Worm (Caenorhabditis elegans) whole organism, midembryonic: ENCODE data around the gene Y39A3CL.7.
A peak's percentile ranks its signal among the peaks of the same experiment; 100 is the strongest.

Experiments used
- T22C8.4 ChIP-seq: fragments of 200-800 bp; sonication (Bioruptor generic); IDR thresholded peaks from 2 replicates; pipeline ENCODE4 v1.3.6; 2022; ENCODE audit warnings: missing genetic modification characterization, missing compliant biosample characterization
- cog-1 ChIP-seq: sonication (generic microtip); optimal IDR thresholded peaks from 2 replicates; lab custom pipeline; 2016; ENCODE audit warnings: missing genetic modification characterization, missing compliant biosample characterization
- flt-1 ChIP-seq: fragments of 200-800 bp; sonication (Bioruptor generic); IDR thresholded peaks from 2 replicates; pipeline ENCODE4 v1.3.6; 2022; ENCODE audit warnings: missing genetic modification characterization, missing compliant biosample characterization
- klf-2 ChIP-seq: fragments of 200-800 bp; sonication (Bioruptor generic); conservative IDR thresholded peaks from 2 replicates; pipeline ENCODE4 v1.3.6; 2022; ENCODE audit warnings: missing genetic modification reagents, missing genetic modification characterization, missing compliant biosample characterization
- med-1 ChIP-seq: sonication (generic microtip); optimal IDR thresholded peaks from 2 replicates; lab custom pipeline; 2017; ENCODE audit warnings: missing genetic modification characterization, mild to moderate bottlenecking, missing compliant biosample characterization, antibody characterized with exemption, missing genetic modification reagents; ENCODE audit not compliant: insufficient read depth
- ref-1 ChIP-seq: fragments of 200-800 bp; sonication (Bioruptor generic); conservative IDR thresholded peaks from 2 replicates; pipeline ENCODE4 v1.3.6; 2022; ENCODE audit warnings: missing genetic modification reagents, missing genetic modification characterization, missing compliant biosample characterization
- tab-1 ChIP-seq: fragments of 200-800 bp; sonication (Bioruptor generic); IDR thresholded peaks from 2 replicates; pipeline ENCODE4 v1.3.6; 2022; ENCODE audit warnings: missing genetic modification characterization, missing compliant biosample characterization
- ztf-23 ChIP-seq: fragments of 200-800 bp; sonication (Bioruptor generic); IDR thresholded peaks from 2 replicates; pipeline ENCODE4 v1.3.6; 2022; ENCODE audit warnings: missing genetic modification reagents, missing genetic modification characterization, missing compliant biosample characterization
- ztf-29 ChIP-seq: fragments of 200-800 bp; sonication (Bioruptor generic); IDR thresholded peaks from 2 replicates; pipeline ENCODE4 v1.3.6; 2022; ENCODE audit warnings: missing genetic modification reagents, missing genetic modification characterization, missing compliant biosample characterization

Gene Y39A3CL.7

DNA sequence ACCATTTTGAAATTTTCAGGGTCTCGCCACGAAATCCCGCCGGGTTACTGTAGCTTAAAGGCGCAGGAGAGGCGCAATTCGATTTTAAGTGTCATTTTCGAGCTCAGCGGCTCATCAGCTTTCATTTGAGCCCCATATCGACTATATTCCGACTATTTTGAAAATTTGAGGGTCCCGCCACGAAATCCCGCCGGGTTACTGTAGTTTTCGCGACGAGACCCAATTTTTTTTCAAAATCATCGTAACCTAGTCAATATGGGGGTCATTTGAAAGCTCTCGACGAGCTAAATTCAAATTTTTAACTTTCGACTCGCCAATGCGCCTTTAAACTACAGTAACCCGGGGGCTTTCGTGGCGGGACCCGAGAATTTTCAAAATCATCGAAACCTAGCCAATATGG is 52.5 kb downstream of the Y39A3CL.7 start:
- no peak for TF ChIP-seq T22C8.4 (GFP tag; lab: Robert Waterston, UW)
- no peak for TF ChIP-seq med-1
- no peak for TF ChIP-seq tab-1
- TF ChIP-seq flt-1 (GFP tag; lab: Robert Waterston, UW) = no peak
- TF ChIP-seq ref-1 (GFP tag; lab: Robert Waterston, UW) = no peak
- TF ChIP-seq ztf-29 = no peak
- no peak for TF ChIP-seq cog-1 (tag; lab: Kevin White, UChicago)

DNA sequence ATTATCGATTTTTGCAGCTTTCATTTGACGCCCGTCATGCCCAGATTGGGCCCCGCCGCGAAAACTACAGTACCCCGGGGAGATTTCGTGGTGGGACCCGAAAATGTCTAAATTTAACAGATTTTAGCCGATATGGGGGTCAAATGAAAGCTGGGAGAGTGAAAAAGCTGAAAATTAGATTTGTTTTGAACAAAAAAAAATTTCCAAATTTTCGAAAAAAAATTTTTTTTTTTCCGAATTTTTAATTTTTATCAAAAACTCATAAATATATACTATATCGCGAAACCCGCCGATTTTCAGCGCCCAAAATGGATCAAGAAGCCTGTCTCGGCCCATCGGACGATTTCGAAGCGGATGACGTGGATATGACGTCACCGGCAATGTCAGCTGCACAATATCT is 53.3 kb downstream of the Y39A3CL.7 start, which contains the start of gene smi-1:
TSS of gene smi-1 (plus strand) at position 301 of the 400 bp plus-strand sequence.
- TF ChIP-seq ztf-29 (no peak), ztf-23 (GFP tag; lab: Robert Waterston, UW) (no peak), med-1 (no peak), flt-1 (GFP tag; lab: Robert Waterston, UW) (no peak), cog-1 (tag; lab: Kevin White, UChicago) (no peak), klf-2 (GFP tag; lab: Robert Waterston, UW) (no peak), T22C8.4 (GFP tag; lab: Robert Waterston, UW) (no peak), tab-1 (no peak), ref-1 (GFP tag; lab: Robert Waterston, UW) (no peak)

DNA sequence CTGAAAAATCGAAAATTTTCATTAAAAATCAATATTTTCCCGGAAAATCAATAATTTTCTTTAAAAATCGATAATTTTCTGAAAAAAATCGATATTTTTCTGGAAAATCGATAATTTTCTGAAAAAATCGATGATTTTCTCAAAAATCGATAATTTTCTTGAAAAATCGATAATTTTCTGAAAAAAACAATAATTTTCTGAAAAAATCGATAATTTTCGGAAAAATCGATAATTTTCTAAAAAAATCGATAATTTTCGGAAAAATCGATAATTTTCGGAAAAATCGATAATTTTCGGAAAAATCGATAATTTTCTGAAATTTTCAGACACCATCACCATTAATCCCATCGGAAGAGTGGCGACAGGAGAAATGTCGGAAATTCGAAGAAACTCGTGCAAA is 54.2 kb downstream of the Y39A3CL.7 start:
- TF ChIP-seq klf-2 (GFP tag; lab: Robert Waterston, UW) (no peak), flt-1 (GFP tag; lab: Robert Waterston, UW) (no peak), ztf-29 (no peak), ztf-23 (GFP tag; lab: Robert Waterston, UW) (no peak), T22C8.4 (GFP tag; lab: Robert Waterston, UW) (peak; percentile 99)

DNA sequence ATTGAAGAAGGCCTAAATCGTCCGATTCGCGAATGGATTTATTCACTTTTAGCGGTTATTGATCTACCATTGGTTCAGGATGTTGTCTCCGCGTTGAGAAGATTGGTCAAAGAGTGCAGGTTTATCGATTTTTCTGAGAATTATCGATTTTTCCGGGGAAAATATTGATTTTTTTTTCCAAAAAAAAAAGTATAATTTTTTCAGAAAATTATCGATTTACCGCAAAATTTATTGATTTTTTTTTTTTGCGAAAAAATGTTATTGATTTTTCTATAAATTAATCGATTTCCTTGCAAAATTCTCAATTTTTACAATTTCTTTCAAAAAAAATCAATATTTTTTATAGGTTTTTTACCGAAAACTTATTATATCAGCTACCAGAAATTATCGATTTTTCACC is 55.5 kb downstream of the Y39A3CL.7 start:
- peak; percentile 81 for TF ChIP-seq T22C8.4 (GFP tag; lab: Robert Waterston, UW)
- no peak for TF ChIP-seq ztf-23 (GFP tag; lab: Robert Waterston, UW)

DNA sequence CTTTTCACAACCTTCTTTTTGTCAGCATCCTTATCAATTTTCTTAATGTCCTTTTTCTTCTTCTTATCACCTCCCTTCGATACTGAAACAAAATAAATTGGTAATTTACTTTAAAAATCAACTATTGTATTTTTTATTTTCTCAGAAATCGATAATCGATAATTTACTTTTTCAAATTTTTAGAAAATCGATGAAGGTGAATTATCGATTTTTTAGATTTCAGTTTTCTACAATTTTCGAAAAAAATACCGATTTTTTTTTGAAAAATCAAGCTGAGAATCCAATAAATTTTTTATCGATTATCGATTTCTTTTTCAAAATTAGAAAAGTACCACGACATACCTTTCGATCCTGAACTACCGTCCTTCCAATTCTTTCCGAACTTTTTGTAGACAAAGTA is 58.0 kb downstream of the Y39A3CL.7 start:
- TF ChIP-seq T22C8.4 (GFP tag; lab: Robert Waterston, UW) = peak; percentile 59; the same call in 1 of the 2 replicates
- no peak for TF ChIP-seq ref-1 (GFP tag; lab: Robert Waterston, UW)
